Worm (Caenorhabditis elegans): ENCODE measurements around the gene idpc-2.
"Not testable (repeated sequence)": the region's sequence is repeated elsewhere in the genome, so short reads cannot be mapped to it uniquely, and the experiment has no call there.

Gene idpc-2

ce11 chrV:8592691-8593307, 28.3 kb downstream of the idpc-2 start:
- TF ChIP-seq B0310.2 (tag; optimal IDR thresholded peaks at IDR 0.05), result no peak
- no peak for TF ChIP-seq hmbx-1 (tag; optimal IDR thresholded peaks at IDR 0.05)
- TF ChIP-seq tbx-11 (GFP tag; IDR thresholded peaks at IDR 0.05), result no peak
- no peak for TF ChIP-seq hnd-1 (tag; optimal IDR thresholded peaks at IDR 0.05)
- no peak for TF ChIP-seq hmg-4 (GFP tag; optimal IDR thresholded peaks at IDR 0.05)
- no peak for TF ChIP-seq scrt-1 (GFP tag; IDR thresholded peaks at IDR 0.05)
- no peak for TF ChIP-seq pes-1 (GFP tag; IDR thresholded peaks at IDR 0.05)
- no peak for TF ChIP-seq ama-1 (optimal IDR thresholded peaks at IDR 0.05)
- TF ChIP-seq sea-1 (GFP tag; conservative IDR thresholded peaks at IDR 0.05), result no peak
- TF ChIP-seq ets-7 (tag; optimal IDR thresholded peaks at IDR 0.05), result no peak
- no peak for TF ChIP-seq tra-4 (tag; optimal IDR thresholded peaks at IDR 0.05)
- no peak for TF ChIP-seq aly-1 (tag; optimal IDR thresholded peaks at IDR 0.05)
- no peak for TF ChIP-seq ceh-36 (tag; optimal IDR thresholded peaks at IDR 0.05)
- no peak for TF ChIP-seq flt-1 (GFP tag; IDR thresholded peaks at IDR 0.05)
- TF ChIP-seq tbx-37 (GFP tag; conservative IDR thresholded peaks at IDR 0.05), result no peak
- TF ChIP-seq F13C5.2 (tag; optimal IDR thresholded peaks at IDR 0.05), result no peak
- no peak for TF ChIP-seq ceh-13 (GFP tag; optimal IDR thresholded peaks at IDR 0.05)

- TF ChIP-seq tbx-37 (GFP tag; conservative IDR thresholded peaks at IDR 0.05), result no peak
- no peak for TF ChIP-seq scrt-1 (GFP tag; IDR thresholded peaks at IDR 0.05)
- TF ChIP-seq B0310.2 (tag; optimal IDR thresholded peaks at IDR 0.05), result no peak
- TF ChIP-seq flt-1 (GFP tag; IDR thresholded peaks at IDR 0.05), result no peak
- TF ChIP-seq ama-1 (optimal IDR thresholded peaks at IDR 0.05), result no peak
- no peak for TF ChIP-seq sea-1 (GFP tag; conservative IDR thresholded peaks at IDR 0.05)
- no peak for TF ChIP-seq hmbx-1 (tag; optimal IDR thresholded peaks at IDR 0.05)
- TF ChIP-seq tra-4 (tag; optimal IDR thresholded peaks at IDR 0.05), result no peak
These were observed 33.0 kb downstream of the idpc-2 start, which contains the start of gene C10B5.3 for ce11 chrV:8588079-8588478. C10B5.3 (minus strand) TSS chrV:8588179.

ce11 chrV:8586920-8587319, 34.2 kb downstream of the idpc-2 start:
- TF ChIP-seq aly-1 (tag; optimal IDR thresholded peaks at IDR 0.05) (no peak), flt-1 (GFP tag; IDR thresholded peaks at IDR 0.05) (no peak), B0310.2 (tag; optimal IDR thresholded peaks at IDR 0.05) (no peak), hmbx-1 (tag; optimal IDR thresholded peaks at IDR 0.05) (no peak), tbx-37 (GFP tag; conservative IDR thresholded peaks at IDR 0.05) (no peak), hnd-1 (tag; optimal IDR thresholded peaks at IDR 0.05) (no peak), hmg-4 (GFP tag; optimal IDR thresholded peaks at IDR 0.05) (no peak), ceh-36 (tag; optimal IDR thresholded peaks at IDR 0.05) (no peak), tbx-11 (GFP tag; IDR thresholded peaks at IDR 0.05) (no peak), F13C5.2 (tag; optimal IDR thresholded peaks at IDR 0.05) (no peak), ceh-13 (GFP tag; optimal IDR thresholded peaks at IDR 0.05) (no peak), pes-1 (GFP tag; IDR thresholded peaks at IDR 0.05) (no peak), ets-7 (tag; optimal IDR thresholded peaks at IDR 0.05) (no peak), sea-1 (GFP tag; conservative IDR thresholded peaks at IDR 0.05) (no peak), tra-4 (tag; optimal IDR thresholded peaks at IDR 0.05) (no peak), scrt-1 (GFP tag; IDR thresholded peaks at IDR 0.05) (no peak), ama-1 (optimal IDR thresholded peaks at IDR 0.05) (no peak)

- TF ChIP-seq aly-1 (tag; optimal IDR thresholded peaks at IDR 0.05) (no peak), scrt-1 (GFP tag; IDR thresholded peaks at IDR 0.05) (no peak), hmg-4 (GFP tag; optimal IDR thresholded peaks at IDR 0.05) (no peak)
These were observed 34.6 kb downstream of the idpc-2 start for ce11 chrV:8586472-8586871.

DNA sequence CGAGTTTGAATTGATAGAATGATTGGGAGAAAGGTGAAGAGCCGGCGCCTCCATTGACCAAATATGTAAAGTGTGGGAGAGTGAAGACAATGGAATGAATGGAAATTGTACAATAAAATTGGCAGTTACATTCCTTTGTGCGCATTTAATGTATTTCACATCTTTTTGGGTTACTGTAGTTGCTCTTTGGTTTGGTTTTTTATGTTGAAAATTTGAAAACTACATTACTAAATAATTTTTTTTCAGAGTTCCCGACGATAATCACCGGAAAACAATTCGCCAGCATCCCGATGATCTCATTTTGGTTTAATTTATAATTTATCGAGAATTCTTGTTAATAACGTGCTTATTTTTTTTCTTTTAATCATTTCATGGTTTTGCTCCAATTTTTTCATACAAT, 40.2 kb downstream of the idpc-2 start, which contains the start of gene C10B5.1:
Gene C10B5.1, plus strand, starts transcription at position 301 of the 400 bp plus-strand sequence.
- TF ChIP-seq ama-1 (optimal IDR thresholded peaks at IDR 0.05) (no peak), flt-1 (GFP tag; IDR thresholded peaks at IDR 0.05) (no peak), aly-1 (tag; optimal IDR thresholded peaks at IDR 0.05) (no peak), ceh-13 (GFP tag; optimal IDR thresholded peaks at IDR 0.05) (no peak), tra-4 (tag; optimal IDR thresholded peaks at IDR 0.05) (no peak), ets-7 (tag; optimal IDR thresholded peaks at IDR 0.05) (no peak), pes-1 (GFP tag; IDR thresholded peaks at IDR 0.05) (no peak), B0310.2 (tag; optimal IDR thresholded peaks at IDR 0.05) (no peak), scrt-1 (GFP tag; IDR thresholded peaks at IDR 0.05) (no peak), F13C5.2 (tag; optimal IDR thresholded peaks at IDR 0.05) (no peak)

ce11 chrV:8574762-8575161, 46.4 kb downstream of the idpc-2 start, which contains the start of gene F25G6.1:
F25G6.1 (plus strand) TSS chrV:8575062.
- not testable (repeated sequence) for TF ChIP-seq scrt-1 (GFP tag; IDR thresholded peaks at IDR 0.05); F13C5.2 (tag; optimal IDR thresholded peaks at IDR 0.05); B0310.2 (tag; optimal IDR thresholded peaks at IDR 0.05)

Measured in whole organism, early embryonic.